Worm (Caenorhabditis elegans) whole organism, L4 larva: Measurements from ENCODE around the gene C45G9.10.
"Not testable (repeated sequence)": the region's sequence is repeated elsewhere in the genome, so short reads cannot be mapped to it uniquely, and the experiment has no call there.

Source experiments
- Y75B8A.6 ChIP-seq: fragments of 200-800 bp; sonication (Bioruptor generic); IDR thresholded peaks from 2 replicates; pipeline ENCODE4 v1.3.6; 2022; ENCODE audit warnings: missing genetic modification reagents, missing genetic modification characterization, missing compliant biosample characterization
- pha-4 ChIP-seq, 2 experiments: fragments of 150-350 bp in 1 of 2; fragments of 200-800 bp in 1 of 2; sonication (Bioruptor generic) in 1 of 2; IDR thresholded peaks in 1 of 2; optimal IDR thresholded peaks in 1 of 2; 2 replicates each; pipeline versions ENCODE4 v1.3.6 to Lab custom; 2014 to 2022; ENCODE audit warnings: missing genetic modification characterization in 2 of 2, missing genetic modification reagents in 2 of 2, missing biosample characterization in 1 of 2, missing compliant biosample characterization in 1 of 2

- not testable (repeated sequence) for TF ChIP-seq Y75B8A.6; pha-4 (GFP tag; IDR thresholded peaks at IDR 0.05; lab: Robert Waterston, UW); pha-4 (tag; optimal IDR thresholded peaks at IDR 0.05; lab: Kevin White, UChicago)
Measured at ce11 chrIII:5062406-5062805, 708 bp upstream of the C45G9.10 start, which contains the start of gene C45G9.4.
